1 fruit fly cellular context compared by ENCODE assay signal in genomic region chrX:6276590-6276989, dm6.
A peak's percentile ranks its signal among the peaks of the same experiment; 100 is the strongest.
TF ChIP-seq lines count a peak whose summit lies in the region.

Gene CG3566, minus strand, starts transcription at chrX:6276724.

TF ChIP-seq in whole organism, embryonic, 481 proteins besides CTCF, POLR2A, EP300 and RAD21 (continued from another document and continues in another):
- TF ChIP-seq CG9437 (GFP tag; optimal IDR thresholded peaks at IDR 0.05; lab: Kevin White, UChicago) (no peak), MESR4 (GFP tag; optimal IDR thresholded peaks at IDR 0.05; lab: Kevin White, UChicago) (peak; percentile 55), mld (GFP tag; IDR thresholded peaks at IDR 0.05; lab: Robert Waterston, UW; ENCODE audit: partially characterized antibody) (no peak), CG9215 (GFP tag; IDR thresholded peaks at IDR 0.05; lab: Robert Waterston, UW) (no peak), BEAF-32 (GFP tag; optimal IDR thresholded peaks at IDR 0.05; lab: Kevin White, UChicago) (peak; percentile 5), grau (tag; optimal IDR thresholded peaks at IDR 0.05; lab: Kevin White, UChicago) (no peak), fu2 (GFP tag; optimal IDR thresholded peaks at IDR 0.05; lab: Kevin White, UChicago) (no peak), pho (GFP tag; optimal IDR thresholded peaks at IDR 0.05; lab: Kevin White, UChicago) (no peak), CG32532 (GFP tag; IDR thresholded peaks at IDR 0.05; lab: Robert Waterston, UW) (no peak), ci (GFP tag; IDR thresholded peaks at IDR 0.05; lab: Robert Waterston, UW) (0 out of 3 replicates have a peak, but pooled peaks have one; percentile 40), B-H1 (GFP tag; IDR thresholded peaks at IDR 0.05; lab: Robert Waterston, UW) (no peak), CG7987 (GFP tag; optimal IDR thresholded peaks at IDR 0.05; lab: Kevin White, UChicago) (peak; percentile 11), az2 (GFP tag; optimal IDR thresholded peaks at IDR 0.05; lab: Kevin White, UChicago) (no peak), klu (GFP tag; IDR thresholded peaks at IDR 0.05; lab: Robert Waterston, UW) (no peak), CG13894 (tag; optimal IDR thresholded peaks at IDR 0.05; lab: Kevin White, UChicago) (no peak), prd (optimal IDR thresholded peaks at IDR 0.05; lab: Kevin White, UChicago) (no peak), prd (GFP tag; IDR thresholded peaks at IDR 0.05; lab: Robert Waterston, UW) (no peak), CG11398 (GFP tag; optimal IDR thresholded peaks at IDR 0.05; lab: Kevin White, UChicago) (no peak), sens (GFP tag; lab: Kevin White, UChicago) (peak; percentile 79), Sry-δ (GFP tag; optimal IDR thresholded peaks at IDR 0.05; lab: Kevin White, UChicago) (no peak), Dll (GFP tag; IDR thresholded peaks at IDR 0.05; lab: Robert Waterston, UW; ENCODE audit: partially characterized antibody) (no peak), tio (GFP tag; optimal IDR thresholded peaks at IDR 0.05; lab: Kevin White, UChicago) (no peak), crol (GFP tag; IDR thresholded peaks at IDR 0.05; lab: Robert Waterston, UW) (no peak), jing (GFP tag; optimal IDR thresholded peaks at IDR 0.05; lab: Kevin White, UChicago) (no peak), al (GFP tag; IDR thresholded peaks at IDR 0.05; lab: Robert Waterston, UW) (no peak), pzg (GFP tag; optimal IDR thresholded peaks at IDR 0.05; lab: Kevin White, UChicago) (peak; percentile 59), CG9727 (GFP tag; optimal IDR thresholded peaks at IDR 0.05; lab: Kevin White, UChicago) (no peak), CG11695 (GFP tag; IDR thresholded peaks at IDR 0.05; lab: Robert Waterston, UW) (no peak), Oli (tag; optimal IDR thresholded peaks at IDR 0.05; lab: Kevin White, UChicago) (no peak), CG6683 (GFP tag; optimal IDR thresholded peaks at IDR 0.05; lab: Kevin White, UChicago) (no peak), gsb (GFP tag; IDR thresholded peaks at IDR 0.05; lab: Robert Waterston, UW) (no peak), CG3726 (GFP tag; IDR thresholded peaks at IDR 0.05; lab: Robert Waterston, UW) (no peak), H2.0 (GFP tag; IDR thresholded peaks at IDR 0.05; lab: Robert Waterston, UW) (no peak), Nf-YA (GFP tag; IDR thresholded peaks at IDR 0.05; lab: Robert Waterston, UW) (no peak), insv (GFP tag; optimal IDR thresholded peaks at IDR 0.05; lab: Kevin White, UChicago) (no peak), CG15073 (GFP tag; optimal IDR thresholded peaks at IDR 0.05; lab: Kevin White, UChicago) (no peak), CG8359 (GFP tag; optimal IDR thresholded peaks at IDR 0.05; lab: Kevin White, UChicago; ENCODE audit: borderline replicate concordance) (no peak), Med (GFP tag; lab: Kevin White, UChicago) (peak; percentile 51), crc (GFP tag; optimal IDR thresholded peaks at IDR 0.05; lab: Kevin White, UChicago) (no peak), Meics (GFP tag; optimal IDR thresholded peaks at IDR 0.05; lab: Kevin White, UChicago) (no peak), CG14050 (GFP tag; IDR thresholded peaks at IDR 0.05; lab: Robert Waterston, UW) (no peak), Doc2 (GFP tag; IDR thresholded peaks at IDR 0.05; lab: Robert Waterston, UW) (no peak), dm (GFP tag; optimal IDR thresholded peaks at IDR 0.05; lab: Kevin White, UChicago) (no peak), sob (GFP tag; IDR thresholded peaks at IDR 0.05; lab: Robert Waterston, UW) (peak; percentile 44; the same call in 1 of the 2 replicates), CG3407 (GFP tag; optimal IDR thresholded peaks at IDR 0.05; lab: Kevin White, UChicago) (no peak), ems (GFP tag; optimal IDR thresholded peaks at IDR 0.05; lab: Kevin White, UChicago) (peak; percentile 11), MTF-1 (GFP tag; optimal IDR thresholded peaks at IDR 0.05; lab: Kevin White, UChicago; ENCODE audit: borderline replicate concordance) (no peak), tll (GFP tag; optimal IDR thresholded peaks at IDR 0.05; lab: Kevin White, UChicago) (no peak), HHEX (GFP tag; optimal IDR thresholded peaks at IDR 0.05; lab: Kevin White, UChicago) (no peak), gcm2 (GFP tag; optimal IDR thresholded peaks at IDR 0.05; lab: Kevin White, UChicago) (no peak), Dad (GFP tag; optimal IDR thresholded peaks at IDR 0.05; lab: Kevin White, UChicago) (no peak), Xbp1 (GFP tag; optimal IDR thresholded peaks at IDR 0.05; lab: Kevin White, UChicago) (no peak), CG14441 (GFP tag; IDR thresholded peaks at IDR 0.05; lab: Robert Waterston, UW) (no peak), Ets97D (GFP tag; optimal IDR thresholded peaks at IDR 0.05; lab: Kevin White, UChicago) (no peak), CG5245 (GFP tag; optimal IDR thresholded peaks at IDR 0.05; lab: Kevin White, UChicago) (no peak), Antp (GFP tag; optimal IDR thresholded peaks at IDR 0.05; lab: Kevin White, UChicago) (no peak), pfk (GFP tag; optimal IDR thresholded peaks at IDR 0.05; lab: Kevin White, UChicago) (no peak), CG4854 (GFP tag; optimal IDR thresholded peaks at IDR 0.05; lab: Kevin White, UChicago) (no peak), Lpt (GFP tag; optimal IDR thresholded peaks at IDR 0.05; lab: Kevin White, UChicago) (no peak), CG13287 (GFP tag; IDR thresholded peaks at IDR 0.05; lab: Robert Waterston, UW; ENCODE audit: partially characterized antibody) (peak; percentile 31), CG43689 (GFP tag; IDR thresholded peaks at IDR 0.05; lab: Robert Waterston, UW) (no peak), CG33557 (GFP tag; optimal IDR thresholded peaks at IDR 0.05; lab: Kevin White, UChicago) (no peak), CG7357 (GFP tag; IDR thresholded peaks at IDR 0.05; lab: Robert Waterston, UW) (no peak), gfzf (GFP tag; optimal IDR thresholded peaks at IDR 0.05; lab: Kevin White, UChicago) (peak; percentile 71), E2f2 (GFP tag; IDR thresholded peaks at IDR 0.05; lab: Robert Waterston, UW) (0 out of 2 replicates have a peak, but pooled peaks have one; percentile 13), CG12219 (GFP tag; optimal IDR thresholded peaks at IDR 0.05; lab: Kevin White, UChicago) (no peak), Lhr (GFP tag; optimal IDR thresholded peaks at IDR 0.05; lab: Kevin White, UChicago) (no peak), CG1647 (GFP tag; optimal IDR thresholded peaks at IDR 0.05; lab: Kevin White, UChicago) (no peak), sim (GFP tag; IDR thresholded peaks at IDR 0.05; lab: Robert Waterston, UW) (no peak), Hr3 (GFP tag; optimal IDR thresholded peaks at IDR 0.05; lab: Kevin White, UChicago) (no peak), CG2129 (GFP tag; IDR thresholded peaks at IDR 0.05; lab: Robert Waterston, UW; ENCODE audit: partially characterized antibody) (no peak), ab (GFP tag; optimal IDR thresholded peaks at IDR 0.05; lab: Kevin White, UChicago) (no peak), CG2678 (tag; optimal IDR thresholded peaks at IDR 0.05; lab: Kevin White, UChicago) (no peak), ase (GFP tag; IDR thresholded peaks at IDR 0.05; lab: Robert Waterston, UW) (no peak), mam (GFP tag; optimal IDR thresholded peaks at IDR 0.05; lab: Kevin White, UChicago) (no peak), CG2712 (tag; optimal IDR thresholded peaks at IDR 0.05; lab: Kevin White, UChicago) (peak; percentile 10), CG30431 (GFP tag; optimal IDR thresholded peaks at IDR 0.05; lab: Kevin White, UChicago) (no peak), cas (GFP tag; IDR thresholded peaks at IDR 0.05; lab: Robert Waterston, UW) (no peak), bcd (GFP tag; optimal IDR thresholded peaks at IDR 0.05; lab: Kevin White, UChicago) (no peak), Opbp (GFP tag; IDR thresholded peaks at IDR 0.05; lab: Robert Waterston, UW; ENCODE audit: partially characterized antibody) (0 out of 3 replicates have a peak, but pooled peaks have one; percentile 20), CG13123 (GFP tag; optimal IDR thresholded peaks at IDR 0.05; lab: Kevin White, UChicago) (no peak), CG4617 (GFP tag; optimal IDR thresholded peaks at IDR 0.05; lab: Kevin White, UChicago; ENCODE audit: borderline replicate concordance) (peak; percentile 5), trem (tag; optimal IDR thresholded peaks at IDR 0.05; lab: Kevin White, UChicago) (peak; percentile 2), bbx (GFP tag; IDR thresholded peaks at IDR 0.05; lab: Robert Waterston, UW; ENCODE audit: partially characterized antibody) (0 out of 2 replicates have a peak, but pooled peaks have one; percentile 16), sc (optimal IDR thresholded peaks at IDR 0.05; lab: Kevin White, UChicago) (no peak), sc (GFP tag; optimal IDR thresholded peaks at IDR 0.05; lab: Kevin White, UChicago) (no peak), ac (GFP tag; optimal IDR thresholded peaks at IDR 0.05; lab: Kevin White, UChicago) (no peak), sd (tag; optimal IDR thresholded peaks at IDR 0.05; lab: Kevin White, UChicago) (no peak), CG4820 (GFP tag; optimal IDR thresholded peaks at IDR 0.05; lab: Kevin White, UChicago) (no peak), Mes4 (GFP tag; optimal IDR thresholded peaks at IDR 0.05; lab: Kevin White, UChicago) (no peak), row (GFP tag; IDR thresholded peaks at IDR 0.05; lab: Robert Waterston, UW) (peak; percentile 90), ap (GFP tag; IDR thresholded peaks at IDR 0.05; lab: Robert Waterston, UW) (no peak), CG15514 (GFP tag; optimal IDR thresholded peaks at IDR 0.05; lab: Kevin White, UChicago) (peak; percentile 17), Dfd (GFP tag; optimal IDR thresholded peaks at IDR 0.05; lab: Kevin White, UChicago) (no peak), hkb (optimal IDR thresholded peaks at IDR 0.05; lab: Kevin White, UChicago) (no peak), hkb (GFP tag; IDR thresholded peaks at IDR 0.05; lab: Robert Waterston, UW) (no peak), CG2875 (GFP tag; optimal IDR thresholded peaks at IDR 0.05; lab: Kevin White, UChicago) (no peak), ham (GFP tag; IDR thresholded peaks at IDR 0.05; lab: Robert Waterston, UW) (no peak), dpn (GFP tag; optimal IDR thresholded peaks at IDR 0.05; lab: Kevin White, UChicago) (no peak), Drgx (GFP tag; IDR thresholded peaks at IDR 0.05; lab: Robert Waterston, UW) (no peak), exex (tag; optimal IDR thresholded peaks at IDR 0.05; lab: Kevin White, UChicago) (no peak), Ravus (GFP tag; IDR thresholded peaks at IDR 0.05; lab: Robert Waterston, UW) (no peak), tap (tag; optimal IDR thresholded peaks at IDR 0.05; lab: Kevin White, UChicago) (no peak), usp (GFP tag; optimal IDR thresholded peaks at IDR 0.05; lab: Kevin White, UChicago) (no peak), CG4730 (GFP tag; IDR thresholded peaks at IDR 0.05; lab: Robert Waterston, UW) (no peak), vvl (GFP tag; IDR thresholded peaks at IDR 0.05; lab: Robert Waterston, UW) (peak; percentile 33; the same call in 1 of the 2 replicates), Elba2 (GFP tag; optimal IDR thresholded peaks at IDR 0.05; lab: Kevin White, UChicago) (no peak), CG6654 (GFP tag; optimal IDR thresholded peaks at IDR 0.05; lab: Kevin White, UChicago) (no peak), lab (GFP tag; optimal IDR thresholded peaks at IDR 0.05; lab: Kevin White, UChicago) (no peak), otp (GFP tag; IDR thresholded peaks at IDR 0.05; lab: Robert Waterston, UW) (no peak), CG8281 (tag; optimal IDR thresholded peaks at IDR 0.05; lab: Kevin White, UChicago) (no peak), Side (GFP tag; optimal IDR thresholded peaks at IDR 0.05; lab: Kevin White, UChicago) (no peak), NK7.1 (GFP tag; optimal IDR thresholded peaks at IDR 0.05; lab: Kevin White, UChicago) (no peak), Trl (optimal IDR thresholded peaks at IDR 0.05; lab: Kevin White, UChicago) (no peak), Trl (GFP tag; optimal IDR thresholded peaks at IDR 0.05; lab: Kevin White, UChicago) (no peak), zen2 (GFP tag; IDR thresholded peaks at IDR 0.05; lab: Robert Waterston, UW; ENCODE audit: partially characterized antibody) (no peak), lbe (GFP tag; optimal IDR thresholded peaks at IDR 0.05; lab: Kevin White, UChicago) (peak; percentile 11), Jarid2 (GFP tag; optimal IDR thresholded peaks at IDR 0.05; lab: Kevin White, UChicago) (no peak), gt (GFP tag; IDR thresholded peaks at IDR 0.05; lab: Robert Waterston, UW) (no peak), z (GFP tag; IDR thresholded peaks at IDR 0.05; lab: Robert Waterston, UW) (no peak), rib (GFP tag; IDR thresholded peaks at IDR 0.05; lab: Robert Waterston, UW) (no peak), Ets65A (GFP tag; lab: Kevin White, UChicago) (no peak), CG8290 (GFP tag; optimal IDR thresholded peaks at IDR 0.05; lab: Kevin White, UChicago) (no peak), CG8290 (tag; optimal IDR thresholded peaks at IDR 0.05; lab: Kevin White, UChicago) (no peak), CG18764 (GFP tag; optimal IDR thresholded peaks at IDR 0.05; lab: Kevin White, UChicago) (no peak), CG2120 (GFP tag; optimal IDR thresholded peaks at IDR 0.05; lab: Kevin White, UChicago) (peak; percentile 0), Camta (GFP tag; optimal IDR thresholded peaks at IDR 0.05; lab: Kevin White, UChicago) (no peak), Fer1 (GFP tag; optimal IDR thresholded peaks at IDR 0.05; lab: Kevin White, UChicago) (peak; percentile 6), psq (GFP tag; optimal IDR thresholded peaks at IDR 0.05; lab: Kevin White, UChicago) (no peak), CG10274 (GFP tag; optimal IDR thresholded peaks at IDR 0.05; lab: Kevin White, UChicago) (no peak), CG1792 (GFP tag; optimal IDR thresholded peaks at IDR 0.05; lab: Kevin White, UChicago) (no peak), Dp (GFP tag; optimal IDR thresholded peaks at IDR 0.05; lab: Kevin White, UChicago) (peak; percentile 3), HLH4C (GFP tag; IDR thresholded peaks at IDR 0.05; lab: Robert Waterston, UW; ENCODE audit: partially characterized antibody) (no peak), CG32767 (GFP tag; IDR thresholded peaks at IDR 0.05; lab: Robert Waterston, UW) (no peak), CG12391 (tag; optimal IDR thresholded peaks at IDR 0.05; lab: Kevin White, UChicago) (no peak), cato (GFP tag; optimal IDR thresholded peaks at IDR 0.05; lab: Kevin White, UChicago; ENCODE audit: borderline replicate concordance) (no peak), dmrt11E (tag; optimal IDR thresholded peaks at IDR 0.05; lab: Kevin White, UChicago) (no peak), knrl (GFP tag; IDR thresholded peaks at IDR 0.05; lab: Robert Waterston, UW; ENCODE audit: partially characterized antibody) (0 out of 3 replicates have a peak, but pooled peaks have one; percentile 12)
